Fruit fly (Drosophila melanogaster) whole organism, wandering third instar larva: ENCODE data around the gene lute.

Source experiments
- Abd-B ChIP-seq: fragments of >200 bp; optimal IDR thresholded peaks from 2 replicates; lab custom pipeline; 2017; ENCODE audit warnings: missing biosample characterization, missing genetic modification characterization
- CG9705 ChIP-seq: fragments of 200-800 bp; sonication (Bioruptor generic); optimal IDR thresholded peaks from 2 replicates; lab custom pipeline; 2018; ENCODE audit warnings: missing biosample characterization, mild to moderate bottlenecking, missing genetic modification characterization
- CrebA ChIP-seq: fragments of 200-800 bp; sonication (Bioruptor generic); optimal IDR thresholded peaks from 2 replicates; lab custom pipeline; 2016; ENCODE audit warnings: missing biosample characterization, mild to moderate bottlenecking, missing genetic modification characterization, borderline replicate concordance
- Dfd ChIP-seq: fragments of >200 bp; optimal IDR thresholded peaks from 2 replicates; lab custom pipeline; 2017; ENCODE audit warnings: missing biosample characterization, missing genetic modification characterization
- Dif ChIP-seq: fragments of 200-275, 200-300 bp; sonication (Bioruptor generic); optimal IDR thresholded peaks from 2 replicates; lab custom pipeline; 2018; ENCODE audit warnings: missing biosample characterization, missing genetic modification characterization; ENCODE audit not compliant: partially characterized antibody
- GATAd ChIP-seq: sonication (Bioruptor generic); optimal IDR thresholded peaks from 2 replicates; lab custom pipeline; 2016; ENCODE audit warnings: missing biosample characterization, missing genetic modification characterization
- HLH106 ChIP-seq: fragments of 200-800 bp; optimal IDR thresholded peaks from 3 replicates; lab custom pipeline; 2019; ENCODE audit warnings: missing biosample characterization, mild to moderate bottlenecking, missing genetic modification characterization, moderate library complexity
- Hnf4 ChIP-seq: fragments of 200-800 bp; sonication (Bioruptor generic); optimal IDR thresholded peaks from 2 replicates; lab custom pipeline; 2016; ENCODE audit warnings: missing biosample characterization, mild to moderate bottlenecking, missing genetic modification characterization
- Hr78 ChIP-seq: fragments of >200 bp; optimal IDR thresholded peaks from 2 replicates; lab custom pipeline; 2017; ENCODE audit warnings: missing biosample characterization, missing genetic modification characterization
- Jra ChIP-seq: sonication (Bioruptor generic); optimal IDR thresholded peaks from 2 replicates; lab custom pipeline; 2016; ENCODE audit warnings: missing biosample characterization, missing genetic modification characterization
- Mio ChIP-seq: sonication (Bioruptor generic); optimal IDR thresholded peaks from 2 replicates; lab custom pipeline; 2016; ENCODE audit warnings: missing biosample characterization, missing genetic modification characterization
- Myc ChIP-seq: fragments of >200 bp; optimal IDR thresholded peaks from 2 replicates; lab custom pipeline; 2017
- N ChIP-seq: fragments of >200 bp; optimal IDR thresholded peaks from 2 replicates; lab custom pipeline; 2018; ENCODE audit warnings: missing biosample characterization, missing external identifiers, missing genetic modification characterization
- Rel ChIP-seq, 2 experiments: fragments of 200-800 bp; sonication (Bioruptor generic) in 1 of 2; optimal IDR thresholded peaks; 2 replicates in 1 of 2; 3 replicates in 1 of 2; lab custom pipeline; 2016 to 2019; ENCODE audit warnings: mild to moderate bottlenecking in 2 of 2, missing biosample characterization in 2 of 2, missing genetic modification characterization in 2 of 2, moderate library complexity in 1 of 2
- Sp1 ChIP-seq: fragments of 200-800 bp; sonication (Bioruptor generic); optimal IDR thresholded peaks from 3 replicates; lab custom pipeline; 2019; ENCODE audit warnings: missing biosample characterization, mild to moderate bottlenecking, missing genetic modification characterization, moderate library complexity
- brk ChIP-seq: fragments of 200-800 bp; sonication (Bioruptor generic); optimal IDR thresholded peaks from 2 replicates; lab custom pipeline; 2016; ENCODE audit warnings: missing biosample characterization, mild to moderate bottlenecking, missing genetic modification characterization
- dl ChIP-seq, 2 experiments: fragments of 175-275, 200-275 bp in 1 of 2; fragments of 200-275 bp in 1 of 2; sonication (Bioruptor generic); optimal IDR thresholded peaks; lab custom pipeline; 2018; ENCODE audit warnings: mild to moderate bottlenecking in 2 of 2, missing biosample characterization in 2 of 2, missing genetic modification characterization in 2 of 2, moderate library complexity in 2 of 2; ENCODE audit not compliant: partially characterized antibody in 2 of 2, insufficient read depth in 1 of 2
- dsf ChIP-seq: sonication (Bioruptor generic); optimal IDR thresholded peaks from 2 replicates; lab custom pipeline; 2016; ENCODE audit warnings: missing biosample characterization, missing genetic modification characterization, borderline replicate concordance
- ey ChIP-seq: fragments of 200-800 bp; sonication (Bioruptor generic); optimal IDR thresholded peaks from 2 replicates; lab custom pipeline; 2016; ENCODE audit warnings: missing biosample characterization, missing genetic modification characterization
- foxo ChIP-seq, 2 experiments: fragments of 200-800 bp; sonication (Bioruptor generic); optimal IDR thresholded peaks; 2 replicates in 1 of 2; 3 replicates in 1 of 2; lab custom pipeline; 2016 to 2017; ENCODE audit warnings: missing biosample characterization in 2 of 2, missing genetic modification characterization in 2 of 2
- fru ChIP-seq: fragments of 200-800 bp; sonication (Bioruptor generic); optimal IDR thresholded peaks from 3 replicates; lab custom pipeline; 2016; ENCODE audit warnings: missing biosample characterization, mild to moderate bottlenecking, missing genetic modification characterization
- h ChIP-seq: fragments of 200-800 bp; sonication (Bioruptor generic); optimal IDR thresholded peaks from 3 replicates; lab custom pipeline; 2016; ENCODE audit warnings: missing biosample characterization, mild to moderate bottlenecking, missing genetic modification characterization
- jim ChIP-seq: fragments of 175-275, 200-325 bp; sonication (Bioruptor generic); optimal IDR thresholded peaks from 2 replicates; lab custom pipeline; 2016; ENCODE audit warnings: missing biosample characterization, mild to moderate bottlenecking, missing genetic modification characterization
- lola ChIP-seq: fragments of >200 bp; optimal IDR thresholded peaks from 2 replicates; lab custom pipeline; 2017; ENCODE audit warnings: missing biosample characterization, missing genetic modification characterization
- pan ChIP-seq: fragments of >200 bp; optimal IDR thresholded peaks from 2 replicates; lab custom pipeline; 2017
- psq ChIP-seq: fragments of 200-800 bp; sonication (Bioruptor generic); optimal IDR thresholded peaks from 3 replicates; lab custom pipeline; 2017; ENCODE audit warnings: missing biosample characterization, mild to moderate bottlenecking, missing genetic modification characterization, moderate library complexity
- rgr ChIP-seq: fragments of 200-800 bp; sonication (Bioruptor generic); optimal IDR thresholded peaks from 3 replicates; lab custom pipeline; 2016; ENCODE audit warnings: missing biosample characterization, mild to moderate bottlenecking, missing genetic modification characterization
- tai ChIP-seq: sonication (Bioruptor generic); optimal IDR thresholded peaks from 2 replicates; lab custom pipeline; 2016; ENCODE audit warnings: missing biosample characterization, missing genetic modification characterization
- usp ChIP-seq: fragments of >200 bp; optimal IDR thresholded peaks from 2 replicates; lab custom pipeline; 2017; ENCODE audit warnings: missing biosample characterization, missing genetic modification characterization
- woc ChIP-seq: sonication (Bioruptor generic); optimal IDR thresholded peaks from 2 replicates; lab custom pipeline; 2016; ENCODE audit warnings: missing biosample characterization, mild to moderate bottlenecking, missing genetic modification characterization

lute gene

DNA sequence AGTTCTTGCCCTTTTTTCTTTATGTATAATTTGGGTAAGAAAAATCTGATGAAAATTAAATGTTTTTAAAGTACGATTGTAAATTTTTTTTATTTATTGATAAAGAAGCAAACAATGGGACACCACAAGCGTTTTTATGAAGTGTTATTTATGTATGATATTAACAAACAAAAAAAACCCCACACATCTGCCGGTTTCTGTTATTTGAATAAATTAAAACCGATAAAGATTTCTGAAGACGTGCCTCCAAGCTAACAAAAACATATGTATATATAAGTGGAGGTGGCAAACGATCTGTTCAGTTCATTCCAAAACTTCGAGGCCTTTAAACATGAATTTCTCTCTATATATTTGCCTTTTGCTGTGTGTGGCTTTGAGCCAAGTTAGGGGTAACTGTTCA lies 33.9 kb downstream of the lute start, which contains the start of gene CG42822:
Gene CG42822, plus strand, starts transcription at position 301 of the 400 bp plus-strand sequence.
- TF ChIP-seq Jra (GFP tag; lab: Kevin White, UChicago) (no peak), lola (no peak)

DNA sequence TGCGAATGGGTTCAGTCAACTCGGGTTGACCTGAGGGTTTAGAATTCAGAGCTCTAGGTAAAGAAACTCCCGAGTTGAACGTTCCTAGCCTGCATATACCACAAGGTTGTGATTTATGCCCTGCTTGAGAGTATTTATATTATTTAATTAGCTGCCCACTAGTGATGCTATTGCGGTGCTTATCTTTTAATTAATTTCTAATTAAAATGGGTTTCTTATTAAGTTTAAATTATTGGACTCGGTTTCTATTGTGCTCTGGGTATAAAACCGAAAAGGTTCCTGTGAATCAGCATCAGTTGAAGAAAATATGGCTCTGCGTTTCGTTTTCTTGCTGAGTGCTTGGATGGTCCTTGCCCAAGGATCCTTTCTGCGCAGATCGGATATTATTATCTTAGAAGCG lies 35.7 kb downstream of the lute start, which contains the start of gene CG5866:
Gene CG5866, plus strand, starts transcription at position 301 of the 400 bp plus-strand sequence.
- TF ChIP-seq Abd-B (GFP tag; lab: Kevin White, UChicago) (no peak), Dfd (GFP tag; lab: Kevin White, UChicago) (no peak), Hr78 (GFP tag; lab: Kevin White, UChicago) (no peak), rgr (GFP tag; lab: Kevin White, UChicago) (no peak), h (no peak), woc (no peak), brk (no peak), Mio (GFP tag; lab: Kevin White, UChicago) (no peak), GATAd (no peak), CrebA (GFP tag; lab: Kevin White, UChicago) (no peak), N (GFP tag; lab: Kevin White, UChicago) (no peak), jim (no peak), Myc (no peak), ey (no peak), HLH106 (tag; lab: Kevin White, UChicago) (no peak), Rel (GFP tag; optimal IDR thresholded peaks at IDR 0.05; lab: Kevin White, UChicago) (no peak), Rel (tag; optimal IDR thresholded peaks at IDR 0.05; lab: Kevin White, UChicago) (no peak), psq (no peak)

DNA sequence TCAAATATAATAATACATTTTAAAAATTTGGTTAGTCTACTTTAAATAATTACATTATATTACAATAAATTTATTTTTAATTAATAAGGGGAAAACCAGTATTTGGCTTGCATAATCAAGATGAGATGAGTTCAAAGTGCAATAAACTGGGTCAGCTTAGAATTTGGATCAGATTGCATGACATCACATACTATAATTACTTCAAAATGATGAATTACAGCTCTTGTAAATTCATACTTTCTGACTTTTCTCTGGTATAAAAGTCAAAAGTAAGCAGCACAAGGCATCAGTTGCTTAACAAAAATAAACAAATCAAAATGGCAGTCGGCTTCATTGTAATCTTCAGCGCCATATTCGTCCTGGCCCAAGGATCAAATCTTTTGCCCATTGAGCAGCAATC lies 37.4 kb downstream of the lute start, which contains the start of gene CG33333:
Gene CG33333, plus strand, starts transcription at position 301 of the 400 bp plus-strand sequence.
- TF ChIP-seq rgr (GFP tag; lab: Kevin White, UChicago): no peak
- TF ChIP-seq Abd-B (GFP tag; lab: Kevin White, UChicago): no peak
- TF ChIP-seq dl (GFP tag; optimal IDR thresholded peaks at IDR 0.05; lab: Kevin White, UChicago; ENCODE audit: insufficient read depth in 1 of 2, partially characterized antibody in 2 of 2): no peak
- no peak for TF ChIP-seq dsf (GFP tag; lab: Kevin White, UChicago)
- no peak for TF ChIP-seq Hnf4
- TF ChIP-seq Dif (GFP tag; lab: Kevin White, UChicago): no peak

DNA sequence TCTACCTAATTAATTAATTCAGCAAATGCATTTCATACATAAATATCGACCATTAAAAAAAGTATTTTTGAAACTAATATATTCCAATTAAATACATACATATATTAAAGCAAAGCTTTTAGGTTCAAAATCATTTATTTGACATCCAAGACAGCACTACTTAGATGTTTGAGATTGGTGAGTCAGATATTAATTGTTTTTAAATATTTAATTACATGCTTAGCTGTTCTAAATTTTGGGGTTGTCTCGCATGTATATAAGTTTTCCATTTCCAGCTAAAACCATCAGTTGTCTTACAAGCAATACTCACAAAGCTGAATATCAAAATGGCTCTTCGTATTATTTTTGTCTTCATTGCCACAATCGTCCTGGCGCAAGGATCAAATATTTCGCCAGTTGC lies 38.7 kb downstream of the lute start, which contains the start of gene CG42834:
Gene CG42834, plus strand, starts transcription at position 301 of the 400 bp plus-strand sequence.
- no peak for TF ChIP-seq brk
- no peak for TF ChIP-seq woc
- TF ChIP-seq Sp1 (GFP tag; lab: Kevin White, UChicago): no peak
- TF ChIP-seq GATAd: no peak
- no peak for TF ChIP-seq h
- no peak for TF ChIP-seq Dfd (GFP tag; lab: Kevin White, UChicago)
- no peak for TF ChIP-seq Rel (GFP tag; optimal IDR thresholded peaks at IDR 0.05; lab: Kevin White, UChicago)
- TF ChIP-seq Rel (tag; optimal IDR thresholded peaks at IDR 0.05; lab: Kevin White, UChicago): no peak

DNA sequence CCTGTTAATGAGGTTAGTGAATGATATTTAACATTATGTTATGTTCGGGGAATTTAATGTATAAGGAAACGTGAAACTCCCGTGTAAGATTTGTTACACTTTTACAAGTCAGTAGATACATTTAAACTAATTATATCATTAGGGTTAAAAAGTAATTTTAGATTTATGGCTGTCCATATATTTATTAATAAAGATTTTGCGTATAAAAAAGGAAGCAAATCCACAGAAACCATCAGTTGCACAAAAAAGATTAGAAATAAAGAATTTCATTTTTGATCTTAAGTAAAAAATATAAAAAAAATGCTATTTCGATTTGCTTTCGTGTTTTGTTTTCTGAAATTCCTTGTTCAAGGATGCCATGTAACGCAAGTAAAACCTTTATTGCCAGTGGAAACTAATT lies 40.6 kb downstream of the lute start, which contains the start of gene CG42835:
Gene CG42835, plus strand, starts transcription at position 301 of the 400 bp plus-strand sequence.
- TF ChIP-seq usp (GFP tag; lab: Kevin White, UChicago) (no peak), Myc (no peak), pan (no peak), tai (no peak), Sp1 (GFP tag; lab: Kevin White, UChicago) (no peak), foxo (GFP tag; optimal IDR thresholded peaks at IDR 0.05; lab: Kevin White, UChicago) (no peak), jim (no peak), rgr (GFP tag; lab: Kevin White, UChicago) (no peak), dl (GFP tag; optimal IDR thresholded peaks at IDR 0.05; lab: Kevin White, UChicago; ENCODE audit: insufficient read depth in 1 of 2, partially characterized antibody in 2 of 2) (no peak), CG9705 (GFP tag; lab: Kevin White, UChicago) (no peak), Abd-B (GFP tag; lab: Kevin White, UChicago) (no peak), h (no peak), fru (no peak), dsf (GFP tag; lab: Kevin White, UChicago) (no peak), Mio (GFP tag; lab: Kevin White, UChicago) (no peak), woc (no peak), CrebA (GFP tag; lab: Kevin White, UChicago) (no peak)
- TF ChIP-seq, all 38 proteins: peak for 0
